Worm (Caenorhabditis elegans): Measurements from ENCODE around the gene sri-9.

The sri-9 gene

DNA sequence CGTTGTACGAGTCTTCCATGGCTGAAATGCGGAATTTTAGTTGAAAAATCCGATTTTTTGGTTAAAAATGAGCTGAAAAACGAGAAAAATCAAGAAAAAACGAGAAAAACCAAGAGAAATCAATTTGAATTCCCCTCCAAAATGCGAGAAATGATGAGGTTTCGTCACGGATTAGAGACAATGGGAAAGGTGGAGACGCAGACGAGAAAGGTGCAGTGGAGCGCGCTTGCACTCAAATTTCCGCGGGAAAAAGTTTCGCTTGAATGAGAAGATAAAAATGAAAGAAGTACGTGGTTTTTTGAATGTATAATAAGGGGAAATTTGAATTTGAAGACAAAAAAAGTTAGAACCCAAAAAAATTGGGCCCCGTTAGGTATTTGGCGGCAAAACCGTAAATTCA, 35.6 kb upstream of the sri-9 start, which contains the start of gene efl-1 (continued):
- no peak; the same call in 1 of the 2 replicates for TF ChIP-seq madf-9 (GFP tag; conservative IDR thresholded peaks at IDR 0.05)
- TF ChIP-seq cey-2 (tag; optimal IDR thresholded peaks at IDR 0.05; ENCODE audit: borderline replicate concordance, insufficient read depth), result no peak
- TF ChIP-seq lin-39 (tag; optimal IDR thresholded peaks at IDR 0.05), result no peak
- no peak for TF ChIP-seq pqm-1 (tag; optimal IDR thresholded peaks at IDR 0.05)

DNA sequence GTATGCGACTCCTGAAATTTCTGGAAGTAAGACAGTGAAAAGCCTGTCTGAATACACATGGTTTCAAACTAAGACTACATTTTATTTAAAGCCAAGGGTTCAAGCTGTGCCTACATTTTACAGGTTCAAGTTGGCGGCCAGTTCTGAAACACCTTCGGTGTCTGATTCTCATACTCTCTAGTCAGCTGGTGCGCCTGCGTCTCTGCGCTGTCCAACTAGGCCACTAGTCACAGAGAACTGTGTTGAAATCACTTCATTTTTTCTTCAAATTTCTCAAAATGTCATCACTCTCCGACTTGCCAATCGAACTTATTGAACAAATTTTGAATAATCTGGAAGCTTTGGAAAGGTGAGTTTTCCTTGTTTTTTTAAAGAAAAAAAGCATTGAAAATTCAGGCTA, 34.6 kb upstream of the sri-9 start, which contains the start of gene fbxa-90:
TSS of gene fbxa-90 (plus strand) at position 179 of the 400 bp plus-strand sequence.
- TF ChIP-seq Y48G9A.11 (GFP tag; IDR thresholded peaks at IDR 0.05), result no peak
- peak; percentile 0 for TF ChIP-seq nhr-28 (tag; optimal IDR thresholded peaks at IDR 0.05)
- TF ChIP-seq dpl-1 (GFP tag; optimal IDR thresholded peaks at IDR 0.05), result peak; percentile 6
- TF ChIP-seq nhr-76 (tag; optimal IDR thresholded peaks at IDR 0.05), result no peak
- peak in 1 of 2 experiments; percentile 34 for TF ChIP-seq unc-62 (GFP tag; optimal IDR thresholded peaks at IDR 0.05 in 1 of 2)
- TF ChIP-seq unc-62 (tag; optimal IDR thresholded peaks at IDR 0.05), result no peak
- peak; percentile 11; the same call in 1 of the 2 replicates for TF ChIP-seq hmg-1.1 (GFP tag; IDR thresholded peaks at IDR 0.05)

DNA sequence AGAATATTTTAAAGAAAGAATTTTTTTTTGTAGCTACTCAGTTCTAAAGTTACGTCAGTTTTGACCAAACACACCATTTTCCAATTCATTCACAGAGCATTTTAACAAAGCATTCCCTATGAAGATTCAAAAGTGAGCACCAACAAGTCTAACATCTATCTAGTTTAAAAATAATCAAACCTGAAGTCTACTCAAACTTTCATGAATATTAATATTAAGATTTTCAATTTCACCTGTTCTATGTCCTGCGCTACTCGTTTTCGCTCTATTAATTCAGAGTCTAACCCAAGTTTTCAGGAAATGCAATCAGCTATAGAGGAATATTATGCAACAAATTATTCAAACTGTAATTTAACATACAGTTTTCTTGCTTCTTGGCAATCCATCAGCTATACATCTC, 29.1 kb upstream of the sri-9 start, which contains the start of gene srh-119:
TSS of gene srh-119 (plus strand) at position 301 of the 400 bp plus-strand sequence.
- no peak for TF ChIP-seq hlh-30 (tag; optimal IDR thresholded peaks at IDR 0.05; ENCODE audit: insufficient read depth)
- TF ChIP-seq lin-39 (tag; optimal IDR thresholded peaks at IDR 0.05), result no peak
- no peak for TF ChIP-seq set-16 (GFP tag; IDR thresholded peaks at IDR 0.05)
- TF ChIP-seq nhr-76 (tag; optimal IDR thresholded peaks at IDR 0.05), result no peak
- no peak for TF ChIP-seq aly-2 (tag; optimal IDR thresholded peaks at IDR 0.05)
- TF ChIP-seq zip-11 (GFP tag; IDR thresholded peaks at IDR 0.05), result no peak
- no peak for TF ChIP-seq nhr-28 (tag; optimal IDR thresholded peaks at IDR 0.05)
- no peak for TF ChIP-seq sdz-12 (GFP tag; optimal IDR thresholded peaks at IDR 0.05)
- TF ChIP-seq cey-2 (tag; optimal IDR thresholded peaks at IDR 0.05; ENCODE audit: borderline replicate concordance, insufficient read depth), result no peak
- no peak for TF ChIP-seq tra-1 (GFP tag; IDR thresholded peaks at IDR 0.05)
- no peak for TF ChIP-seq unc-39 (tag; optimal IDR thresholded peaks at IDR 0.05)
- TF ChIP-seq zfp-2 (tag; optimal IDR thresholded peaks at IDR 0.05), result no peak
- TF ChIP-seq ceh-28 (tag; optimal IDR thresholded peaks at IDR 0.05), result no peak

DNA sequence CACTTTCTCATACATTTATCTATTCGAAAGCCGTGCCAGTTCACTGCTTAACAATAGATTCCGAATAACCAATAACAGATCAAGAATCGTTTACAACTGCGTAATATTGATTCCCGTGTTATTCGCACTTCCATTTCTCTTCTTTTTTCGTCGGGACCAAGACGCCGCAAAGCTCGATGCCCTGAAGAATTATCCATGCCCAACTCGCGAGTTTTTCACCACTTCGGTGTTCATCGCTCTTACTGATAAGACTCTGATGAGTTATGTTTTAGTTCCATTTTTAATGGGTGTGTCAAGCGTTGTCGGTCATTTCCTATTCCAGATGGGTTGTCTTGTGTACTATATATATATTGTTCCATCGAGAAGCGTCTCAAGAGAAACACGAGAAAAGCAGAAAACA, 27.9 kb upstream of the sri-9 start:
- TF ChIP-seq nhr-76 (tag; optimal IDR thresholded peaks at IDR 0.05), result no peak
- TF ChIP-seq nhr-48 (tag; optimal IDR thresholded peaks at IDR 0.05), result no peak
- no peak for TF ChIP-seq ama-1 (optimal IDR thresholded peaks at IDR 0.05)
- TF ChIP-seq zip-11 (GFP tag; IDR thresholded peaks at IDR 0.05), result no peak
- TF ChIP-seq unc-62 (GFP tag; optimal IDR thresholded peaks at IDR 0.05 in 1 of 2), result peak in 1 of 2 experiments; percentile 91
- TF ChIP-seq unc-62 (tag; optimal IDR thresholded peaks at IDR 0.05), result no peak
- TF ChIP-seq lin-1 (GFP tag; IDR thresholded peaks at IDR 0.05), result no peak

DNA sequence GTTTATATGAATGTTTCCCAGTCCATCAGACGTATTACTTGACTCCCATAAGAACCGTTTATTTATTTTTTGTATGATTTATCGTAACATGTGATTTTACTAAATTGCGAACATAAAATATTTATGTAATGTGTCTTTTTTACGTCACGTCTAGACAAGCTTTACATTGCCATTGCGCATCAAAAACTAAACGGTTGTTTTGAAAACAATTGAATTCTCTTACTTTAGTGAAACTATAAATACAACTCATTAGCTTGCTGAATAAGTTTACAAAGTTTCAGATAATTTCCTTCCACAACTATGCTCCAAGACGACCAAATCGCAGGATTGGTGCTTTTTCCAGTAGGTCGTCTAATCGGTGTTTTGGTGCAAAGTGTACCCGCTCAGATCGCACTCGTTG, 26.3 kb upstream of the sri-9 start, which contains the start of gene srx-54:
TSS of gene srx-54 (plus strand) at position 301 of the 400 bp plus-strand sequence.
- no peak for TF ChIP-seq zip-11 (GFP tag; IDR thresholded peaks at IDR 0.05)
- no peak for TF ChIP-seq daf-19 (GFP tag; conservative IDR thresholded peaks at IDR 0.05)
- no peak for TF ChIP-seq ceh-62 (tag; optimal IDR thresholded peaks at IDR 0.05)
- no peak for TF ChIP-seq T26A8.4 (GFP tag; IDR thresholded peaks at IDR 0.05)
- TF ChIP-seq ZK546.5 (tag; optimal IDR thresholded peaks at IDR 0.05), result no peak
- no peak for TF ChIP-seq php-3 (GFP tag; IDR thresholded peaks at IDR 0.05)
- TF ChIP-seq set-16 (GFP tag; IDR thresholded peaks at IDR 0.05), result no peak
- TF ChIP-seq nhr-76 (tag; optimal IDR thresholded peaks at IDR 0.05), result no peak
- TF ChIP-seq T20F7.1 (GFP tag; optimal IDR thresholded peaks at IDR 0.05), result no peak
- TF ChIP-seq ztf-7 (tag; optimal IDR thresholded peaks at IDR 0.05), result no peak
- TF ChIP-seq hmg-1.1 (GFP tag; IDR thresholded peaks at IDR 0.05), result no peak
- TF ChIP-seq R02D3.7 (tag; optimal IDR thresholded peaks at IDR 0.05), result no peak
- no peak for TF ChIP-seq nhr-111 (GFP tag; optimal IDR thresholded peaks at IDR 0.05)
- no peak for TF ChIP-seq zfp-3 (GFP tag; conservative IDR thresholded peaks at IDR 0.05)
- TF ChIP-seq unc-39 (tag; optimal IDR thresholded peaks at IDR 0.05), result no peak
- TF ChIP-seq ceh-20 (GFP tag; IDR thresholded peaks at IDR 0.05), result no peak
- TF ChIP-seq daf-12 (tag; optimal IDR thresholded peaks at IDR 0.05), result no peak
- TF ChIP-seq dmd-6 (GFP tag; IDR thresholded peaks at IDR 0.05), result no peak
- TF ChIP-seq unc-62 (GFP tag; optimal IDR thresholded peaks at IDR 0.05 in 1 of 2), result no peak
- no peak for TF ChIP-seq unc-62 (tag; optimal IDR thresholded peaks at IDR 0.05)
